Worm (Caenorhabditis elegans): Measurements from ENCODE around the gene txt-4.

DNA sequence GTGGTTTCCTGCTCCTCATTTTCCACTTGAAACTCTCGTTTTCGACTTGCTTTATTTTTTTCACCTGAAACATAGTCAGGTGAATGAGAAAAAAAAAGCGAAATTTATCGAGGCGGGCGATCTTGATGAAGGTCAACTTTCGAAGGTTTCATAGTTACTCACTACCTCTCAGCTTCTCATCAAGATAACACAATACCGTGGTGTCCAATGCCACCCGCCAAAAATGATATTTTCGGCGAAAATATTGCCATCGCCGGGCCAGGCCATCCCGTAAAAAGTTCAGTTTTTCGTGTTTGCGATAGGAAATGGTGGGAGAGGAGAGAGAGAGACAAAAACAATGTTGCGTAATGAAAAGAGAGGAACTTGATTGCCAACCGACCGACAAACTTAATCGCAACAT lies 36.8 kb downstream of the txt-4 start:
- TF ChIP-seq sptf-1 (tag; optimal IDR thresholded peaks at IDR 0.05) (no peak), dpl-1 (GFP tag; optimal IDR thresholded peaks at IDR 0.05) (no peak), zag-1 (tag; optimal IDR thresholded peaks at IDR 0.05) (no peak), efl-1 (optimal IDR thresholded peaks at IDR 0.05) (no peak), efl-1 (GFP tag; optimal IDR thresholded peaks at IDR 0.05 in 1 of 2) (peak in 1 of 2 experiments; percentile 85)
